Worm (Caenorhabditis elegans) whole organism, midembryonic: ENCODE results near the gene tsen-54.

Source experiments
- T22C8.4 ChIP-seq: fragments of 200-800 bp; sonication (Bioruptor generic); IDR thresholded peaks from 2 replicates; pipeline ENCODE4 v1.3.6; 2022; ENCODE audit warnings: missing genetic modification characterization, missing compliant biosample characterization
- cog-1 ChIP-seq: sonication (generic microtip); optimal IDR thresholded peaks from 2 replicates; lab custom pipeline; 2016; ENCODE audit warnings: missing genetic modification characterization, missing compliant biosample characterization
- flt-1 ChIP-seq: fragments of 200-800 bp; sonication (Bioruptor generic); IDR thresholded peaks from 2 replicates; pipeline ENCODE4 v1.3.6; 2022; ENCODE audit warnings: missing genetic modification characterization, missing compliant biosample characterization
- klf-2 ChIP-seq: fragments of 200-800 bp; sonication (Bioruptor generic); conservative IDR thresholded peaks from 2 replicates; pipeline ENCODE4 v1.3.6; 2022; ENCODE audit warnings: missing genetic modification reagents, missing genetic modification characterization, missing compliant biosample characterization
- med-1 ChIP-seq: sonication (generic microtip); optimal IDR thresholded peaks from 2 replicates; lab custom pipeline; 2017; ENCODE audit warnings: missing genetic modification characterization, mild to moderate bottlenecking, missing compliant biosample characterization, antibody characterized with exemption, missing genetic modification reagents; ENCODE audit not compliant: insufficient read depth
- ref-1 ChIP-seq: fragments of 200-800 bp; sonication (Bioruptor generic); conservative IDR thresholded peaks from 2 replicates; pipeline ENCODE4 v1.3.6; 2022; ENCODE audit warnings: missing genetic modification reagents, missing genetic modification characterization, missing compliant biosample characterization
- tab-1 ChIP-seq: fragments of 200-800 bp; sonication (Bioruptor generic); IDR thresholded peaks from 2 replicates; pipeline ENCODE4 v1.3.6; 2022; ENCODE audit warnings: missing genetic modification characterization, missing compliant biosample characterization
- ztf-23 ChIP-seq: fragments of 200-800 bp; sonication (Bioruptor generic); IDR thresholded peaks from 2 replicates; pipeline ENCODE4 v1.3.6; 2022; ENCODE audit warnings: missing genetic modification reagents, missing genetic modification characterization, missing compliant biosample characterization
- ztf-29 ChIP-seq: fragments of 200-800 bp; sonication (Bioruptor generic); IDR thresholded peaks from 2 replicates; pipeline ENCODE4 v1.3.6; 2022; ENCODE audit warnings: missing genetic modification reagents, missing genetic modification characterization, missing compliant biosample characterization

tsen-54 gene

ce11 chrIV:1990843-1991339 lies 42.9 kb downstream of the tsen-54 start:
- no peak for TF ChIP-seq med-1
- no peak for TF ChIP-seq T22C8.4 (GFP tag; lab: Robert Waterston, UW)
- no peak for TF ChIP-seq cog-1
- no peak for TF ChIP-seq ztf-23 (GFP tag; lab: Robert Waterston, UW)
- TF ChIP-seq flt-1 (GFP tag; lab: Robert Waterston, UW): 0 out of 2 replicates have a peak, but pooled peaks have one; percentile 6

- TF ChIP-seq cog-1: no peak
- no peak for TF ChIP-seq ztf-29 (GFP tag; lab: Robert Waterston, UW)
- no peak for TF ChIP-seq flt-1 (GFP tag; lab: Robert Waterston, UW)
- TF ChIP-seq T22C8.4 (GFP tag; lab: Robert Waterston, UW): no peak
- TF ChIP-seq ztf-23 (GFP tag; lab: Robert Waterston, UW): no peak
- no peak for TF ChIP-seq klf-2 (GFP tag; lab: Robert Waterston, UW)
- no peak for TF ChIP-seq med-1
- TF ChIP-seq tab-1: no peak
- TF ChIP-seq ref-1 (GFP tag; lab: Robert Waterston, UW): no peak
Observed at ce11 chrIV:1992789-1993188, 44.8 kb downstream of the tsen-54 start, which contains the start of gene xpc-1. xpc-1 (plus strand) TSS chrIV:1993089.

ce11 chrIV:1997762-1998161 lies 49.8 kb downstream of the tsen-54 start:
- TF ChIP-seq flt-1 (GFP tag; lab: Robert Waterston, UW) (no peak), ztf-23 (GFP tag; lab: Robert Waterston, UW) (no peak), klf-2 (GFP tag; lab: Robert Waterston, UW) (no peak), cog-1 (no peak), T22C8.4 (GFP tag; lab: Robert Waterston, UW) (no peak), ref-1 (GFP tag; lab: Robert Waterston, UW) (no peak), ztf-29 (GFP tag; lab: Robert Waterston, UW) (no peak)

ce11 chrIV:2002290-2002689 lies 54.3 kb downstream of the tsen-54 start:
- TF ChIP-seq ztf-29 (GFP tag; lab: Robert Waterston, UW) (no peak), cog-1 (no peak), ztf-23 (GFP tag; lab: Robert Waterston, UW) (no peak), tab-1 (no peak), T22C8.4 (GFP tag; lab: Robert Waterston, UW) (no peak), med-1 (no peak), klf-2 (GFP tag; lab: Robert Waterston, UW) (no peak), ref-1 (GFP tag; lab: Robert Waterston, UW) (no peak), flt-1 (GFP tag; lab: Robert Waterston, UW) (no peak)
